Worm (Caenorhabditis elegans) whole organism, L1 larva: ENCODE measurements around the gene fbxb-9.
A peak's percentile ranks its signal among the peaks of the same experiment; 100 is the strongest.

Source experiments
- aly-2 ChIP-seq: fragments of 150-350 bp; optimal IDR thresholded peaks from 2 replicates; lab custom pipeline; 2014; ENCODE audit warnings: missing biosample characterization, missing genetic modification characterization
- blmp-1 ChIP-seq: fragments of 150-350 bp; optimal IDR thresholded peaks from 2 replicates; lab custom pipeline; 2014; ENCODE audit warnings: missing biosample characterization, missing genetic modification characterization
- ceh-90 ChIP-seq: sonication (generic microtip); optimal IDR thresholded peaks from 2 replicates; lab custom pipeline; 2016; ENCODE audit warnings: missing genetic modification characterization, missing compliant biosample characterization
- dpl-1 ChIP-seq, 3 experiments: fragments of 150-350 bp in 2 of 3; sonication (generic microtip) in 1 of 3; optimal IDR thresholded peaks; 2 replicates each; lab custom pipeline; 2014 to 2017; ENCODE audit warnings: missing biosample characterization in 3 of 3, missing genetic modification characterization in 3 of 3, missing genetic modification reagents in 3 of 3
- efl-1 ChIP-seq, 4 experiments: fragments of 150-350 bp; optimal IDR thresholded peaks in 3 of 4; peaks in 1 of 4; 1 replicate in 1 of 4; 2 replicates in 3 of 4; lab custom pipeline; 2014; ENCODE audit warnings: missing biosample characterization in 2 of 4, missing genetic modification characterization in 2 of 4, missing genetic modification reagents in 2 of 4
- egl-13 ChIP-seq: sonication (generic microtip); optimal IDR thresholded peaks from 2 replicates; lab custom pipeline; 2016; ENCODE audit warnings: missing genotype, missing genetic modification reagents, missing genetic modification characterization, missing compliant biosample characterization
- elt-3 ChIP-seq, 6 experiments: fragments of 150-350 bp in 1 of 6; sonication (generic microtip); optimal IDR thresholded peaks; 2 replicates each; lab custom pipeline; 2017 to 2018; ENCODE audit warnings: missing biosample characterization in 6 of 6, missing genetic modification characterization in 6 of 6, inconsistent platforms in 1 of 6
- fkh-8 ChIP-seq: sonication (generic microtip); optimal IDR thresholded peaks from 2 replicates; lab custom pipeline; 2016; ENCODE audit warnings: mild to moderate bottlenecking, missing genetic modification characterization, missing compliant biosample characterization
- hlh-17 ChIP-seq: fragments of 200-800 bp; sonication (Bioruptor generic); optimal IDR thresholded peaks from 2 replicates; lab custom pipeline; 2018; ENCODE audit warnings: missing genetic modification characterization, mild to moderate bottlenecking, missing compliant biosample characterization, moderate library complexity, borderline replicate concordance
- hlh-4 ChIP-seq: sonication (generic microtip); optimal IDR thresholded peaks from 2 replicates; lab custom pipeline; 2016; ENCODE audit warnings: mild to moderate bottlenecking, missing genetic modification characterization, missing compliant biosample characterization
- lin-14 ChIP-seq: fragments of 200-800 bp; sonication (Bioruptor generic); optimal IDR thresholded peaks from 2 replicates; lab custom pipeline; 2018; ENCODE audit warnings: mild to moderate bottlenecking, missing genetic modification characterization, moderate library complexity, missing compliant biosample characterization
- lin-39 ChIP-seq: fragments of 150-350 bp; optimal IDR thresholded peaks from 2 replicates; lab custom pipeline; 2014; ENCODE audit warnings: missing biosample characterization, missing genetic modification reagents, missing genetic modification characterization
- lsy-2 ChIP-seq, 2 experiments: fragments of 150-350 bp; optimal IDR thresholded peaks; 2 replicates each; lab custom pipeline; 2014; ENCODE audit warnings: missing biosample characterization in 2 of 2, missing genetic modification characterization in 2 of 2
- nhr-71 ChIP-seq: sonication (generic microtip); optimal IDR thresholded peaks from 2 replicates; lab custom pipeline; 2016; ENCODE audit warnings: mild to moderate bottlenecking, missing genetic modification characterization, moderate library complexity, missing compliant biosample characterization
- rnt-1 ChIP-seq: sonication (generic microtip); optimal IDR thresholded peaks from 2 replicates; lab custom pipeline; 2016; ENCODE audit warnings: mild to moderate bottlenecking, missing genetic modification characterization, moderate library complexity, missing compliant biosample characterization
- snu-23 ChIP-seq: sonication (generic microtip); optimal IDR thresholded peaks from 2 replicates; lab custom pipeline; 2016; ENCODE audit warnings: missing genetic modification characterization, missing compliant biosample characterization
- unc-130 ChIP-seq: fragments of 150-350 bp; optimal IDR thresholded peaks from 2 replicates; lab custom pipeline; 2017; ENCODE audit warnings: missing biosample characterization, missing genetic modification characterization, inconsistent platforms
- xbp-1 ChIP-seq: sonication (generic microtip); optimal IDR thresholded peaks from 2 replicates; lab custom pipeline; 2016; ENCODE audit warnings: missing genetic modification characterization, missing compliant biosample characterization
- ztf-11 ChIP-seq, 2 experiments: sonication (generic microtip); optimal IDR thresholded peaks; 2 replicates each; lab custom pipeline; 2016 to 2017; ENCODE audit warnings: missing genetic modification characterization in 2 of 2, missing biosample characterization in 1 of 2, missing compliant biosample characterization in 1 of 2

fbxb-9 gene

DNA sequence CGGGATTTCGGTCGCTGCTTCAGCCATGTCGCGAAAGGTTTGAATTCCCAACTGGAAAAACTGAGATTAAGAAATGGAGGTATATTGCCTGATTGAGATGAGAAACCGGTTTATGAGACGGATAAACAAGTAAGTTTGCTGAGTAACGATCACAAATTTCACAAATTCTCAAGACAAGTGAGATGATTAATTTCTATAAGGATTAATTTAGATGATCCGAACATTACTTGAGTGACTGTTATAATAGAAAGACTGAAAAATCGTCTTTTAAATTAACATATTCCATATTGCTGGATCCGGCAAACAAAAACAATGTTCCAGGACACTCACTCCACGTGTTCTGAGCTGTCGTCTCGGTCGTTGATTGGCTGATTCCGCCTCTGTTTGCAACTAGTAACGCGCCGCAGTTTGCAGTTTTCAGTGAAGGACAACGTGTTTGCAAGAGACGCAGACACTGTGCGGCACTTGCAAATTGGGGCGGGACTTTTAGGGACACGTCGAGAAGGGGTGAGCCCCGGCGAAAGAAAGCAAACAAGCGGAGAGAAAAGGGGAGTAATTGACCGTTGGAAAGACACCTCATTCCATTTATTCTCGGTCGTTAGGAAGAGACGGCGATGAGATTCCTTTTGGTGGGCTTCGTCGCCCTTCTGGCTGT lies 43.4 kb downstream of the fbxb-9 start, which contains the start of the genes imp-2 and enpl-1 (continued):
- peak; percentile 37 for TF ChIP-seq blmp-1 (tag; lab: Kevin White, UChicago)
- TF ChIP-seq fkh-8 (tag; lab: Kevin White, UChicago), result peak; percentile 89
- no peak for TF ChIP-seq hlh-4 (tag; lab: Kevin White, UChicago)
- no peak for TF ChIP-seq hlh-17 (GFP tag; lab: Kevin White, UChicago)
- peak; percentile 97 for TF ChIP-seq nhr-71
- peak; percentile 83 for TF ChIP-seq egl-13

DNA sequence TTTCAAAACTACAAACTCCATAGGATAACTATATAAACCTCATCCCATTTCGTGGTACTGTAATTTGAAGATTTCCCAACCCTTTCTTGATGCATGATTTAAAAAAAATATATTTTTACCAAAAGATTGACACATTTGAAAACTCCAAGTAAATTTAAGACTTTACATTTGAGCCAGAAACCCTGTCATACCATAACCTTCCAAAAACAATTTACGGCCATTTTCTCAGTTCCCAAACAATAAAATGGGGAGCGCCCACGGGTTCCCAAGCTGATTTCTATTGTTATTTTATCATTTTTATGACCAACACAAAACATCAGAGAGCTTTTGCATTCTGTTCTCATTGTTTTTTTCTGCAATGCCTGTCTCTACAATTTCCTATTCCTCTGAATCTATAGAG lies 49.7 kb downstream of the fbxb-9 start, which contains the start of gene clc-9:
Gene clc-9, plus strand, starts transcription at position 301 of the 400 bp plus-strand sequence.
- no peak for TF ChIP-seq elt-3 (tag; optimal IDR thresholded peaks at IDR 0.05; lab: Kevin White, UChicago)
- TF ChIP-seq efl-1 (optimal IDR thresholded peaks at IDR 0.05; lab: Kevin White, UChicago), result no peak
- TF ChIP-seq efl-1 (GFP tag; optimal IDR thresholded peaks at IDR 0.05 in 1 of 2; lab: Kevin White, UChicago), result peak in 1 of 2 experiments; percentile 27
- TF ChIP-seq aly-2 (tag; lab: Kevin White, UChicago), result no peak
- no peak for TF ChIP-seq lsy-2 (tag; optimal IDR thresholded peaks at IDR 0.05; lab: Kevin White, UChicago)
- no peak for TF ChIP-seq dpl-1 (GFP tag; optimal IDR thresholded peaks at IDR 0.05; lab: Kevin White, UChicago)

DNA sequence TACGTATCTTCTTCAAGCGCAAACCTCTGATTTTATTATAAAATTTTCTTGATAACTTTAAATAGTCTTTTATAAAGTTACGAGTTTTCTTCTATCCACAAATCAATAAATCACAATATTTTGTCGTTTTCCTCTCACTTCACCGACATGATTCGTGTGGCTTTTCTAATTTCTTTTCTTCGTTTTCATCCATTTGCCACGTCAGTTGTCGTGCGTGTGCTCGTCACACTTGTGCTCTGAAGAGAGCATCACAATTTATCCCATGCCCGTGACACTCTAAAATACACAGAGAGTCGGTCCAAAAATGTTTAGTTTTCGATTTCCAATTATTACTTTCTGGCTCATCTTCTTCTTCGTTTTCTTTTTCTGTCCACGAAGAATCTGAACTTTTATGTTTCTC lies 50.5 kb downstream of the fbxb-9 start:
- TF ChIP-seq fkh-8 (tag; lab: Kevin White, UChicago) (no peak), unc-130 (peak; percentile 55), snu-23 (peak; percentile 17), lsy-2 (tag; optimal IDR thresholded peaks at IDR 0.05; lab: Kevin White, UChicago) (peak in 1 of 2 experiments; percentile 42), lin-39 (tag; lab: Kevin White, UChicago) (no peak), nhr-71 (peak; percentile 47), ztf-11 (tag; optimal IDR thresholded peaks at IDR 0.05; lab: Kevin White, UChicago) (no peak), xbp-1 (tag; lab: Kevin White, UChicago) (peak; percentile 51), ceh-90 (no peak), lin-14 (GFP tag; lab: Kevin White, UChicago) (peak; percentile 46), rnt-1 (tag; lab: Kevin White, UChicago) (peak; percentile 62)
